Worm (Caenorhabditis elegans) whole organism, young adult: Measurements from ENCODE around the gene clec-256.

Experiments used
- B0261.1 ChIP-seq: sonication (generic microtip); optimal IDR thresholded peaks from 2 replicates; lab custom pipeline; 2016; ENCODE audit warnings: mild to moderate bottlenecking, missing genetic modification characterization, moderate library complexity, missing compliant biosample characterization
- F52B5.7 ChIP-seq: sonication (generic microtip); optimal IDR thresholded peaks from 2 replicates; lab custom pipeline; 2016; ENCODE audit warnings: mild to moderate bottlenecking, missing genetic modification characterization, missing compliant biosample characterization
- F55B11.4 ChIP-seq: sonication (generic microtip); optimal IDR thresholded peaks from 2 replicates; lab custom pipeline; 2016; ENCODE audit warnings: missing compliant biosample characterization, missing genetic modification characterization, borderline replicate concordance; ENCODE audit not compliant: insufficient read depth
- Y56A3A.18 ChIP-seq: fragments of 200-800 bp; sonication (Bioruptor generic); IDR thresholded peaks from 2 replicates; pipeline ENCODE4 v1.3.6; 2022; ENCODE audit warnings: missing genetic modification reagents, missing genetic modification characterization, missing compliant biosample characterization
- Y95B8A.8 ChIP-seq: fragments of 200-800 bp; sonication (Bioruptor generic); IDR thresholded peaks from 2 replicates; pipeline ENCODE4 v1.3.6; 2022; ENCODE audit warnings: missing genetic modification reagents, missing genetic modification characterization, missing compliant biosample characterization
- ama-1 ChIP-seq, 3 experiments: fragments of 150-350 bp in 1 of 3; sonication (generic microtip) in 2 of 3; optimal IDR thresholded peaks; 2 replicates each; lab custom pipeline; 2014 to 2018; ENCODE audit warnings: missing biosample characterization in 2 of 3, missing genetic modification characterization in 2 of 3, missing genetic modification reagents in 2 of 3
- aptf-3 ChIP-seq: fragments of 200-800 bp; sonication (Bioruptor generic); IDR thresholded peaks from 2 replicates; pipeline ENCODE4 v1.3.6; 2022; ENCODE audit warnings: missing genetic modification characterization, missing compliant biosample characterization
- attf-5 ChIP-seq: fragments of 200-800 bp; sonication (Bioruptor generic); optimal IDR thresholded peaks from 2 replicates; lab custom pipeline; 2018; ENCODE audit warnings: mild to moderate bottlenecking, missing genetic modification characterization, missing compliant biosample characterization
- cebp-1 ChIP-seq, 2 experiments: fragments of 200-800 bp in 1 of 2; sonication (Bioruptor generic) in 1 of 2; sonication (generic microtip) in 1 of 2; IDR thresholded peaks in 1 of 2; optimal IDR thresholded peaks in 1 of 2; 2 replicates each; pipeline versions ENCODE4 v1.3.6 to Lab custom; 2017 to 2022; ENCODE audit warnings: missing compliant biosample characterization in 2 of 2, missing genetic modification characterization in 2 of 2, mild to moderate bottlenecking in 1 of 2, missing genetic modification reagents in 1 of 2, moderate library complexity in 1 of 2
- ceh-100 ChIP-seq: fragments of 200-800 bp; sonication (Bioruptor generic); IDR thresholded peaks from 2 replicates; pipeline ENCODE4 v1.3.6; 2022; ENCODE audit warnings: missing genetic modification reagents, missing genetic modification characterization, missing compliant biosample characterization
- dox-1 ChIP-seq: fragments of 200-800 bp; sonication (Bioruptor generic); IDR thresholded peaks from 2 replicates; pipeline ENCODE4 v1.3.6; 2022; ENCODE audit warnings: missing genetic modification reagents, missing genetic modification characterization, missing compliant biosample characterization
- egl-18 ChIP-seq: fragments of 200-800 bp; sonication (Bioruptor generic); IDR thresholded peaks from 2 replicates; pipeline ENCODE4 v1.3.6; 2022; ENCODE audit warnings: missing genetic modification reagents, missing genetic modification characterization, missing compliant biosample characterization
- egrh-3 ChIP-seq: fragments of 200-800 bp; sonication (Bioruptor generic); IDR thresholded peaks from 2 replicates; pipeline ENCODE4 v1.3.6; 2022; ENCODE audit warnings: missing genetic modification reagents, missing genetic modification characterization, missing compliant biosample characterization
- gei-17 ChIP-seq: fragments of 200-800 bp; sonication (Bioruptor generic); optimal IDR thresholded peaks from 2 replicates; lab custom pipeline; 2018; ENCODE audit warnings: mild to moderate bottlenecking, missing genetic modification characterization, missing compliant biosample characterization
- hmg-1.2 ChIP-seq: fragments of 200-800 bp; sonication (Bioruptor generic); IDR thresholded peaks from 2 replicates; pipeline ENCODE4 v1.3.6; 2022; ENCODE audit warnings: missing genetic modification reagents, missing genetic modification characterization, missing compliant biosample characterization
- lin-35 ChIP-seq, 3 experiments: fragments of 150-350 bp in 2 of 3; sonication (generic microtip) in 1 of 3; optimal IDR thresholded peaks; 2 replicates each; lab custom pipeline; 2014 to 2018; ENCODE audit warnings: missing biosample characterization in 3 of 3, missing genetic modification characterization in 3 of 3, missing genetic modification reagents in 3 of 3
- lin-54 ChIP-seq: fragments of 200-800 bp; sonication (Bioruptor generic); optimal IDR thresholded peaks from 2 replicates; lab custom pipeline; 2018; ENCODE audit warnings: mild to moderate bottlenecking, missing genetic modification characterization, missing compliant biosample characterization
- mcd-1 ChIP-seq: fragments of 200-800 bp; sonication (Bioruptor generic); IDR thresholded peaks from 2 replicates; pipeline ENCODE4 v1.3.6; 2022; ENCODE audit warnings: missing genetic modification reagents, missing genetic modification characterization, missing compliant biosample characterization
- mxl-1 ChIP-seq: sonication (generic microtip); optimal IDR thresholded peaks from 2 replicates; lab custom pipeline; 2016; ENCODE audit warnings: missing genetic modification characterization, missing compliant biosample characterization
- nhr-27 ChIP-seq: fragments of 200-800 bp; sonication (Bioruptor generic); optimal IDR thresholded peaks from 2 replicates; lab custom pipeline; 2018; ENCODE audit warnings: mild to moderate bottlenecking, missing genetic modification characterization, moderate library complexity, missing compliant biosample characterization
- nhr-80 ChIP-seq: sonication (generic microtip); optimal IDR thresholded peaks from 2 replicates; lab custom pipeline; 2016; ENCODE audit warnings: missing genetic modification characterization, missing compliant biosample characterization
- pbrm-1 ChIP-seq: fragments of 200-800 bp; sonication (Bioruptor generic); IDR thresholded peaks from 2 replicates; pipeline ENCODE4 v1.3.6; 2022; ENCODE audit warnings: missing genetic modification reagents, missing genetic modification characterization, missing compliant biosample characterization
- rec-8 ChIP-seq, 2 experiments: sonication (generic microtip); optimal IDR thresholded peaks; 2 replicates each; lab custom pipeline; 2016; ENCODE audit warnings: mild to moderate bottlenecking in 2 of 2, missing genetic modification characterization in 2 of 2, missing genetic modification reagents in 2 of 2, missing genotype in 2 of 2, missing biosample characterization in 1 of 2, missing compliant biosample characterization in 1 of 2, moderate library complexity in 1 of 2
- repo-1 ChIP-seq: sonication (generic microtip); optimal IDR thresholded peaks from 2 replicates; lab custom pipeline; 2017; ENCODE audit warnings: mild to moderate bottlenecking, missing genetic modification characterization, missing compliant biosample characterization
- rpc-1 ChIP-seq, 2 experiments: fragments of 150-350 bp in 1 of 2; sonication (generic microtip) in 1 of 2; optimal IDR thresholded peaks; 2 replicates each; lab custom pipeline; 2014 to 2018; ENCODE audit warnings: missing biosample characterization in 1 of 2, missing genetic modification characterization in 1 of 2, missing genetic modification reagents in 1 of 2, missing genotype in 1 of 2
- sea-2 ChIP-seq: fragments of 200-800 bp; sonication (Bioruptor generic); IDR thresholded peaks from 2 replicates; pipeline ENCODE4 v1.3.6; 2022; ENCODE audit warnings: missing genetic modification characterization, missing compliant biosample characterization
- snpc-4 ChIP-seq, 5 experiments: fragments of 150-350 bp in 1 of 5; sonication (generic microtip) in 4 of 5; optimal IDR thresholded peaks; 2 replicates each; lab custom pipeline; 2014 to 2018; ENCODE audit warnings: missing genetic modification characterization in 5 of 5, missing biosample characterization in 3 of 5, antibody characterized with exemption in 2 of 5, mild to moderate bottlenecking in 2 of 5, missing compliant biosample characterization in 2 of 5, missing genotype in 2 of 5, moderate library complexity in 2 of 5, missing genetic modification reagents in 1 of 5
- tbp1 ChIP-seq: fragments of 200-800 bp; sonication (Bioruptor generic); optimal IDR thresholded peaks from 2 replicates; lab custom pipeline; 2018; ENCODE audit warnings: mild to moderate bottlenecking, missing genetic modification characterization, missing compliant biosample characterization
- unc-62 ChIP-seq: fragments of 150-350 bp; optimal IDR thresholded peaks from 2 replicates; lab custom pipeline; 2014; ENCODE audit warnings: missing biosample characterization, missing genetic modification reagents, missing genetic modification characterization
- zfh-2 ChIP-seq: fragments of 200-800 bp; sonication (Bioruptor generic); conservative IDR thresholded peaks from 2 replicates; pipeline ENCODE4 v1.3.6; 2022; ENCODE audit warnings: missing genetic modification reagents, missing genetic modification characterization, missing compliant biosample characterization
- ztf-28 ChIP-seq: fragments of 200-800 bp; sonication (Bioruptor generic); IDR thresholded peaks from 2 replicates; pipeline ENCODE4 v1.3.6; 2022; ENCODE audit warnings: missing genetic modification reagents, missing genetic modification characterization, missing compliant biosample characterization

clec-256 gene

ce11 chrV:18780605-18781004, 9.1 kb downstream of the clec-256 start:
- TF ChIP-seq ztf-28 (no peak), B0261.1 (tag; lab: Kevin White, UChicago) (peak; percentile 3), Y95B8A.8 (GFP tag; lab: Robert Waterston, UW) (no peak), rpc-1 (optimal IDR thresholded peaks at IDR 0.05; lab: Kevin White, UChicago) (peak; percentile 25), rpc-1 (tag; optimal IDR thresholded peaks at IDR 0.05; lab: Kevin White, UChicago) (peak; percentile 68), egl-18 (GFP tag; lab: Robert Waterston, UW) (no peak), tbp1 (peak; percentile 73), aptf-3 (GFP tag; lab: Robert Waterston, UW) (no peak)

- TF ChIP-seq zfh-2 (GFP tag; lab: Robert Waterston, UW) = peak; percentile 48
- no peak for TF ChIP-seq snpc-4 (GFP tag; optimal IDR thresholded peaks at IDR 0.05; lab: Kevin White, UChicago)
- peak in 1 of 4 experiments; percentile 15 for TF ChIP-seq snpc-4 (tag; optimal IDR thresholded peaks at IDR 0.05; lab: Kevin White, UChicago)
- TF ChIP-seq cebp-1 (GFP tag; IDR thresholded peaks at IDR 0.05; lab: Robert Waterston, UW) = no peak
- peak; percentile 32 for TF ChIP-seq cebp-1 (tag; optimal IDR thresholded peaks at IDR 0.05; lab: Kevin White, UChicago)
- no peak for TF ChIP-seq mcd-1 (GFP tag; lab: Robert Waterston, UW)
- TF ChIP-seq lin-54 = no peak
- TF ChIP-seq hmg-1.2 (GFP tag; lab: Robert Waterston, UW) = peak; percentile 27; the same call in 1 of the 2 replicates
- peak; percentile 61 for TF ChIP-seq dox-1 (GFP tag; lab: Robert Waterston, UW)
- TF ChIP-seq egrh-3 = no peak
- TF ChIP-seq gei-17 (GFP tag; lab: Kevin White, UChicago) = no peak
- TF ChIP-seq nhr-80 = peak; percentile 76
- no peak for TF ChIP-seq nhr-27 (tag; lab: Kevin White, UChicago)
- TF ChIP-seq lin-35 (GFP tag; optimal IDR thresholded peaks at IDR 0.05; lab: Kevin White, UChicago) = peak in 1 of 3 experiments; percentile 15
These were observed 11.3 kb downstream of the clec-256 start for ce11 chrV:18782747-18783146.

- no peak for TF ChIP-seq repo-1
- no peak for TF ChIP-seq attf-5 (GFP tag; lab: Kevin White, UChicago)
- TF ChIP-seq mxl-1 (tag; lab: Kevin White, UChicago) = no peak
These were observed 12.0 kb downstream of the clec-256 start, which contains the start of gene Y17D7B.10 for ce11 chrV:18783474-18783873. Gene Y17D7B.10 (plus strand): TSS chrV:18783716.

ce11 chrV:18786694-18787093, 15.2 kb downstream of the clec-256 start, which contains the start of gene Y17D7B.3:
Gene Y17D7B.3 (minus strand): TSS chrV:18786794.
- TF ChIP-seq rec-8 (tag; optimal IDR thresholded peaks at IDR 0.05; lab: Kevin White, UChicago) (no peak), zfh-2 (GFP tag; lab: Robert Waterston, UW) (no peak), ceh-100 (GFP tag; lab: Robert Waterston, UW) (no peak), Y95B8A.8 (GFP tag; lab: Robert Waterston, UW) (no peak), F52B5.7 (tag; lab: Kevin White, UChicago) (no peak), nhr-80 (no peak), Y56A3A.18 (GFP tag; lab: Robert Waterston, UW) (no peak), ama-1 (optimal IDR thresholded peaks at IDR 0.05; lab: Kevin White, UChicago) (no peak), ama-1 (GFP tag; optimal IDR thresholded peaks at IDR 0.05; lab: Kevin White, UChicago) (no peak), pbrm-1 (no peak)

- TF ChIP-seq sea-2 (GFP tag; lab: Robert Waterston, UW) = no peak
- TF ChIP-seq attf-5 (GFP tag; lab: Kevin White, UChicago) = no peak
- TF ChIP-seq unc-62 (GFP tag; lab: Kevin White, UChicago) = no peak
- TF ChIP-seq lin-54 = no peak
- peak; percentile 64; the same call in 1 of the 2 replicates for TF ChIP-seq cebp-1 (GFP tag; IDR thresholded peaks at IDR 0.05; lab: Robert Waterston, UW)
- TF ChIP-seq cebp-1 (tag; optimal IDR thresholded peaks at IDR 0.05; lab: Kevin White, UChicago) = peak; percentile 96
- TF ChIP-seq F55B11.4 (tag; lab: Kevin White, UChicago) = no peak
- no peak for TF ChIP-seq repo-1
These were observed 16.0 kb downstream of the clec-256 start, which contains the start of gene Y17D7B.2 for ce11 chrV:18787417-18787918. Gene Y17D7B.2 (plus strand): TSS chrV:18787739.
